Fruit fly (Drosophila melanogaster): ENCODE results near the gene CG42728.

CG42728 gene

DNA sequence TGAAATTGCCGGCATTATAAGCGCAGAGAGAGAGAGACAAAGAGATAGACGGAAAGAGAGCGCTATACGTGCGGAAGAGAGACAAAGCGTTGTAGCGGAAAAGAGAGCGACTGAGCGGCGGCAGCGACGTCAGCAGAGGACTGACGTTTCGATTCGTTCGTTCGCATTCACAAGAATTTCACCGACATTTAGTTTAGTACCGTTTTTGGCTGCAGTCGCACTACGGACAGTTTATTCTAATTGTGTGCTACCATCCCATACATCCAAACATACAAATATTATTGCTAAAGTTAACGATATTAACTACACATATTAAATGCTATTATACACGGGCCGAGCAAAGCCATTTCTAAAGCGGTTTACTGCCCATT, 7.2 kb upstream of the CG42728 start, which contains the start of gene CrebA:
Gene CrebA (plus strand): TSS at position 168 of the 371 bp plus-strand sequence.
- no peak for TF ChIP-seq usp (GFP tag; optimal IDR thresholded peaks at IDR 0.05)
- TF ChIP-seq pan (optimal IDR thresholded peaks at IDR 0.05) = no peak
- no peak for TF ChIP-seq CG8478 (optimal IDR thresholded peaks at IDR 0.05)
- no peak for TF ChIP-seq EcR (GFP tag; optimal IDR thresholded peaks at IDR 0.05)
- no peak for TF ChIP-seq psq (optimal IDR thresholded peaks at IDR 0.05)
- no peak for TF ChIP-seq Dll (optimal IDR thresholded peaks at IDR 0.05)

DNA sequence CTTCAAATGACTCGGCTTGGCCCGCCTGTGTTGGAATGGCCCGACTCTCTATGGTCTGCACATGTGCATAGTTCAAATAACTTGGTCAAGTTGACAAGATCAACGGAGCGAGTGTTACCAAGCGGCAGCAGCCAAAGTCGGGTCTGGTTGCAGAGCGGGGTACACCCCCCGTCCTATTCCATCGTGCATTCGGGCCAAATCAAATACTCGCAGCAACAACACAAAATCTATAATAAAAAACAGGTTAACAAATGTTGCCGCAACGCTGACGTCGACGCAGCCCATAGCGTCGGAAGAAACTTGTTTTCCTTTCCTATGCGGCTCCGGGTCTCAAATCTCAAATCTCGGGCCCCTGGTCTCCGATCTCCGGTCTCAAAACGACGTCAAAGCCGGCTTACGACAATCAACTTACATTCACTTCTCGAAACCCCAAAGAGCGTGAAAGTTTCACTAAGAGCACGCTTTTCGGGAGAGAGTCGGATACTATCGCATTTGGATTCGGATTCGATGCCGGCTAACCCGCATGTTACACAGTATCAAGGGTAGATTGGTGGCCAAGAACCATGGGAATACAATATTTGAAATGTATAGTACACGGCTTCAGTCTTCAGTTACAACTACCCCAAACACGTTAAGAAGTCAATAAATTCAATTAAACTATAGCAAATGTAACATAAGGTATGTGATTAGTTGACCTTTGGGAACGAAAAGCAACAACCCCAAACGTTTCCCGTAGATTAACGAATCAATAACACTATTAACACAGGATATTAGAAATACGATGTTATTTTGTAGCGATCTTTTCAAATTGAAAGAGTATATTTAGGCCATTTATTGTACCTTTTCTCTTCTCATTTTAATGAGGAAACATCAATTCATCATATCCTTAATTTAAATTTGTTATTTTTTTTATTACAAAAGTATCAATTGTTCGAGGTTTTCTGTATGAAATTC, 6.6 kb upstream of the CG42728 start:
- TF ChIP-seq psq (optimal IDR thresholded peaks at IDR 0.05) (no peak), pan (optimal IDR thresholded peaks at IDR 0.05) (peak; percentile 98), EcR (GFP tag; optimal IDR thresholded peaks at IDR 0.05) (peak in 1 of 2 experiments; percentile 12)

DNA sequence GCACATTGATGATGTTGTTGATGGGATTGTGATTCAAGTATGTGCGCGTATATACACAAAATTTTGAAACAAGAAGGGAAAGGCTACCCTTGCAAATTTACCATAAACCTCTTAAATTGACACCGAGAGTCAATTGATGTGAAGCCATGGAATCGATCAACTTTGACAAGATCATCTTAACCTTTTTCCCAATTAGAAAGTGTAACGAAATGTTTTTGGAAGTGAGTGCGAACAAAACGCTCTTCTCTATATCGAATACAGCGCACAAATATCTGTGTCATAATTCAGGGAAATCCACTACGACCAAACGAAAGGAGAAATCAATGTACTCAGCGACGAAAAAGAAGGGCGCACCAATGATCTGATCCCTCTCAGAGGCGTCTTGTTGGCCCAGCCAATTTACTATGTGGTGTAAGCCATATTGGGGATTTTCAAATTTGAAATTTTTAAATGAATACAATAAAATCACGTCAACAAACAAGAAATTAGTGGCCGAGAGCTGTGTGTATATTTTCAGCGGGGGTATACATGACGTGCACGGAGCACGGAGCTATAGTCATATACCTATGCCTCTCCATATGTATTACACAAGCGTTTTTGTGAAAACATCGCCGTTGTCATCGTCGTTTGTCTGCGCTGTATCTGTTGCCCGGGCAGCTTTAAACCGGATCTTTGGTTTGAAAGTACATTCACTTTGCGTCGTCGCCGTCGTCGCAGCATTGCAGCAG, 5.6 kb upstream of the CG42728 start:
- no peak for TF ChIP-seq usp (GFP tag; optimal IDR thresholded peaks at IDR 0.05)
- TF ChIP-seq CG8478 (optimal IDR thresholded peaks at IDR 0.05) = no peak

DNA sequence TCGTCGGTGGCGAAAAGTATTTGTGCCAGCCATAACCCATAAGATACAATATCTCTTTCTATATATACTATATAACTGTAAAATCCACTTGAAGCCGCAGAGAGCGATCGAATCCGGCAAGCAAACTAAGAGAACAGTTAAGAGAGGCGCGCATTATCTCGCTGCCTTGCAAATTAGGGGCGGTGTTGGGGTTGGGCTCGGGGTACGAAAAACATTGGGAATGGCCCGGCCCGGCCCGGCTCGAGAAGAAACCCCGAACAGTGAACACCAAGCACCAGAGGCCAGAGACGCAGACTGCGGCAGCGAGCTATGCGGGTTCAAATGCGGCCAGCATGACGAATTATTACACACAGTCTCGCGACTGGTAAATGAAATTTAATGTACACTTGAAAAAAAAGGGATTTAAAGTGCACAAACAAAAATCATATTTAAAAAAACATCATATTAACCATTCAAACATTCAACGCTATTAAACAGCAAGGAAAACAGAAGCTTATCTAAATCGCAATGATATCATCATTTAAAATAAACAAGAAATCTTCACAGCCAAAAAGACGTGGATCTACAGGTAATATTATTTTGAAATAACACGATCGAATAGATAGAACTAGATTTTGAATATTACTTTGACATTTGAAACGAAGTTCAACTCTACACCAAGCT, 4.5 kb upstream of the CG42728 start:
- no peak for TF ChIP-seq usp (GFP tag; optimal IDR thresholded peaks at IDR 0.05)
- TF ChIP-seq EcR (GFP tag; optimal IDR thresholded peaks at IDR 0.05) = peak in 1 of 2 experiments; percentile 39

DNA sequence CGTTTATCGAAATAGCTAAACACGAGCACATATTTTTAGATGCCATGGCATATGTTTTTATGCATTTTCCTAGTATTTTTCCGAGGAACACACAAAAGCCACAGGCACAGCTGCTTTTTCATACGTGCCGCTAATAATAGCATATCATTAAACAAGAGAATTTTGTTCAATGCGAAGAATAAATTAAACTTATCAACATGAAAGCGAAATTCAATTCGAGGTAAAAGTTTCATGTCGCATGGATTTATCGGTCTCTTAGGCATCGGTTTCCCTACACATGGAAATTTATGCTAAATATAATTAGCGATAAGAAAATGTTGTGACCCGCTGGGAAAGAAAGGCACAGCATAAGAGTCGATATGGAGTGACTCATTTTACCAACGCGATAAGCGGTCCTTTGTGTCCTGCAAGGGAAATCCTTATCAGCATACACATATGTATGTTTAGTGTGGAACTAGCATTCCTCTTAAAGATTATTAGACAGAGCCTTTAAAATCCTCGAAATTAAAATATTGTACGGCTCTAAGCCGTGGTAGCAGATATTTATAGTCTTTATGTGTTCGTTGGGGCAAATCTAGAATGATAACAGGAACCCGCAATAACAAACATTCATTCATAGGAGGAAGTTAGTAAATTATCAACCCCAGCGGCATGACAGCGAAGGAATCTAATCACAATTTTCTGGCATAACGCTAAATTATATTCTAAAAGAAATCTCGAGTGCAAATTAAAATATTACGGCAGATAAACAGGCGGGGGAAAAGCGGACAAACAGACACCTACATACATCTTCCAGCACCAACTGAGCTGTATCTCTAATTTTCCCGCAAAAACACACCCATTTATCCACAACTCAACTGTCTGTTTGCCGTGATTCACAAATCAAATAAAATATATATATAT, 3.7 kb upstream of the CG42728 start, which contains the start of gene CG43248:
Gene CG43248 (minus strand): TSS at position 51 of the 903 bp plus-strand sequence.
- TF ChIP-seq Dll (optimal IDR thresholded peaks at IDR 0.05) (no peak), psq (optimal IDR thresholded peaks at IDR 0.05) (no peak), EcR (GFP tag; optimal IDR thresholded peaks at IDR 0.05) (no peak), CG8478 (optimal IDR thresholded peaks at IDR 0.05) (no peak), pan (optimal IDR thresholded peaks at IDR 0.05) (no peak), usp (GFP tag; optimal IDR thresholded peaks at IDR 0.05) (no peak)

DNA sequence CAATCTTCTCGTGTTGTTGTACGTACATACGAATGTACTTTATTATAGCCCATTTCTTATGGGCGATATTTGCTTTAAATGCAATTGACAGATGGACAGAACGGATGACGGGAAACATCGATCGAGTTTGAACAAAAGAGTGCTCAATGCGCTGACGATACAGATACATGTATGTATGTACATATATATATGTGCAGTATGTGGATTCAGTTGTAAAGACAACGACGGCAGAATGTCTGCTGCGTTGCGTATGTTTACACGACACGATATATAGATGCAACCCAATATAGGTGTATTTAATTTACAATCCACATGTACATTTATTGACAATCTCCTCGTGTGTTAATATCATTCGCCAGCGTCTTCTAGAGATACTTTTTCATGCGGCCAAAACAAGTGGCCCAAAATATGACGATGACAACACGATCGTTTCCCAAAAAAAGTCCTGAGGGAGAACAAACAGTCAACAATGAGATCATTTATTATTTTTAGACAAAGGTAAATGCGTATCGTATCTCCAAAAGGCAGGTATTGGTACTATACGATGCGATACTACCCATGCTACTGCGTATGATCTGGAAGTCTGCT, 2.7 kb upstream of the CG42728 start:
- TF ChIP-seq CG8478 (optimal IDR thresholded peaks at IDR 0.05) = no peak
- TF ChIP-seq usp (GFP tag; optimal IDR thresholded peaks at IDR 0.05) = no peak
- no peak for TF ChIP-seq pan (optimal IDR thresholded peaks at IDR 0.05)
- TF ChIP-seq Dll (optimal IDR thresholded peaks at IDR 0.05) = no peak
- no peak for TF ChIP-seq psq (optimal IDR thresholded peaks at IDR 0.05)
- TF ChIP-seq EcR (GFP tag; optimal IDR thresholded peaks at IDR 0.05) = no peak

DNA sequence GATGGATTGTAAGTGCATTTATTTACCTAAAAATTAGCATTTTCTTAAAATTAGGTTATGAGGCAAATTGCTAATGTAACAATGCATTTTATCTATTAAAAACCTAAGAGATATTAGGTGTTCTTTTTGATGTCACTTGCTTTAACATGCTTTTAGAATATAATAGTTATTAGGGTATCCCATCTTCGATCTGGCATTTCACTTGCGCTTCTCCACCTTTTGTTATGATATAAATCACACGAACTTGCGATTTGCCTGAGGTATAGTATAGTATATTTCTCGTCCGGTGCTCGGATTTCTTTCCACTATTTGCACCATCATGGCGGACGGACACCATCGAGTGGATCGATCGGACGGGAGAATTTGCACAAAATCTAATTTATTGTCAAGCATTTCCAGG, 2.1 kb upstream of the CG42728 start:
- TF ChIP-seq psq (optimal IDR thresholded peaks at IDR 0.05) = no peak
- no peak for TF ChIP-seq EcR (GFP tag; optimal IDR thresholded peaks at IDR 0.05)
- TF ChIP-seq Dll (optimal IDR thresholded peaks at IDR 0.05) = no peak

DNA sequence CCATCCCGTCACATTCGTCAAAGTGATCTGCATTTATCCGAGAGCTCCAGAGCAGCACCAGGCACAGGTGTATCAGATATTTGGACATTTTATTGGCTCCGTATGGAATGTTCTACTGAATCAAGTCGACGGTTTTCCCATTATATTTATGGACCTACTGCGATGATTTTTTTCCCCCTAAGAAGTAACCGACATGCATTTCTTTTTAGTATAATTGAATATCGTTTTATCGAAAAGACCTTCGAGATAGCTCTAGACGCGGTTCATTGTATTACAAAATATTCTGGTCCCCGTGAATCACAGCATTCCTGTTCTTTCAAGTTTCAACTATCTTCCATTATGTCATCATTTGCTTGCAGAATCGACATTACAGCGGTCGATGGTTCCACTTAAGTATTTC, 1.1 kb upstream of the CG42728 start, which contains the start of gene obst-H:
Gene obst-H (minus strand): TSS at position 101 of the 400 bp plus-strand sequence.
- TF ChIP-seq psq (optimal IDR thresholded peaks at IDR 0.05) (no peak), Dll (optimal IDR thresholded peaks at IDR 0.05) (no peak), CG8478 (optimal IDR thresholded peaks at IDR 0.05) (no peak), pan (optimal IDR thresholded peaks at IDR 0.05) (no peak), EcR (GFP tag; optimal IDR thresholded peaks at IDR 0.05) (no peak), usp (GFP tag; optimal IDR thresholded peaks at IDR 0.05) (no peak)

DNA sequence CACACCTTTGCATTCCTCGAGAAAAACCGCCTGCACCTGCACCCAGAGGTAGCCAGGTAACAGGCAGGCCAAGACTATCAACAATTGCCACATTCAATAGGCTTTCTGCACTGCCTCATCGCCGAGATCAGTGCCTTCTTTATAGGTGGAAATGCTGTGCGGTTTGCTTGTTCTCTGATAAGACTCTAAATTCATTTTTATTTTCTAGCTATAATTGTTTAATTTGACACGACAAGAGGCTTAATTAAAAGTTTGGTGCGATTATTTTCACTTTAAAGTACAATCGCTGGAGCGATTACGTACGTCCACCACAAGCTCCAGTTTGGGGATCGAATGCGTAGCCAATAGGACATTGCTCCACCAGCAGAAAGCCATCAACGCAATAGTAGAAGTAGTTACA, 580 bp downstream of the CG42728 start, which contains the start of gene CG42729:
Gene CG42729 (minus strand): TSS at position 101 of the 400 bp plus-strand sequence.
- TF ChIP-seq psq (optimal IDR thresholded peaks at IDR 0.05) (no peak), CG8478 (optimal IDR thresholded peaks at IDR 0.05) (no peak), usp (GFP tag; optimal IDR thresholded peaks at IDR 0.05) (no peak), EcR (GFP tag; optimal IDR thresholded peaks at IDR 0.05) (no peak), pan (optimal IDR thresholded peaks at IDR 0.05) (no peak), Dll (optimal IDR thresholded peaks at IDR 0.05) (no peak)

DNA sequence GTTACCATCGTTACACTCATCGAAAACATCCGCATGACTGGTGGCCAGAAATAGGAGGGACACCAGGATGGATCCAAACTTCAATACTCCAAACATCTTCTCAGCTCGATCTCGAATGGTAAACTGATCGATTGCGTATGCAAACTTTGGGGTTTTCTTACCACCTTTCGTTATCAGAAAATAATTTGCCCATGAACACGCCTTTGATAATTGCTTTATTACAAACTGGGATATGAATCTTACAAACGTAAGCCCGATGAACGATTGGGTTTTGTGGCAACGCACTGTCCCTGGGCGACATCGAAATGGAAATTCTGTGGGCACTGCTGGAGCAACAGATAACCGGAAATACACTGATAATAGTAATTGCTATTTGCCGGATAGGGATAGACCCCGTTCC, 1.3 kb downstream of the CG42728 start, which contains the start of gene CG33985:
Gene CG33985 (minus strand): TSS at position 101 of the 400 bp plus-strand sequence.
- TF ChIP-seq EcR (GFP tag; optimal IDR thresholded peaks at IDR 0.05) (no peak), psq (optimal IDR thresholded peaks at IDR 0.05) (no peak), usp (GFP tag; optimal IDR thresholded peaks at IDR 0.05) (no peak), CG8478 (optimal IDR thresholded peaks at IDR 0.05) (no peak), pan (optimal IDR thresholded peaks at IDR 0.05) (no peak), Dll (optimal IDR thresholded peaks at IDR 0.05) (no peak)

DNA sequence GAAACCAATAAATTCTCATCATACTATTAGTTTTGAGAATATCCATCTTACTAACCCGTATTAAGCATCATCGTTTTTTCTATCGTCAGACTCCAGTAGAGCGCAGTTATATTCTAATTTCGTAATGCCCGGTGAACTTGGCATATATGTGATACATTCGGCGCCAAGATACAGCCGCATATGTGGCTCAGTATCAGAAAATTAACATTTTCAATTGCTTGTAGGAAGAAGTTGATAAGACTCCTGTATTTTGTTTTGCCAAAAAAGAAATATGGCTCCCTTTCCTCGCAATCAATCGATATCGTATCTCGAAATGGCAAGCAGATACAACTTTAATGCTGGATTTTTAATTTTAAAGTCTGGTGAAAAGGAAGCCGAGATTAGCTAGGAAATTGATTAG, 2.8 kb downstream of the CG42728 start, which contains the start of gene CG33986:
Gene CG33986 (minus strand): TSS at position 101 of the 400 bp plus-strand sequence.
- no peak for TF ChIP-seq psq (optimal IDR thresholded peaks at IDR 0.05)
- TF ChIP-seq usp (GFP tag; optimal IDR thresholded peaks at IDR 0.05) = no peak
- no peak for TF ChIP-seq Dll (optimal IDR thresholded peaks at IDR 0.05)
- no peak for TF ChIP-seq EcR (GFP tag; optimal IDR thresholded peaks at IDR 0.05)
- TF ChIP-seq pan (optimal IDR thresholded peaks at IDR 0.05) = no peak

All from whole organism.